Worm (Caenorhabditis elegans) whole organism, early embryonic: ENCODE results near the gene let-4.
A peak's percentile ranks its signal among the peaks of the same experiment; 100 is the strongest.
"Not testable (repeated sequence)": the region's sequence is repeated elsewhere in the genome, so short reads cannot be mapped to it uniquely, and the experiment has no call there.

ENCODE experiments used
- B0310.2 ChIP-seq: sonication (generic microtip); optimal IDR thresholded peaks from 2 replicates; lab custom pipeline; 2016; ENCODE audit warnings: mild to moderate bottlenecking, missing genetic modification characterization, missing compliant biosample characterization
- F13C5.2 ChIP-seq: sonication (generic microtip); optimal IDR thresholded peaks from 2 replicates; lab custom pipeline; 2017; ENCODE audit warnings: mild to moderate bottlenecking, missing genetic modification characterization, inconsistent platforms, missing compliant biosample characterization
- aly-1 ChIP-seq: sonication (generic microtip); optimal IDR thresholded peaks from 2 replicates; lab custom pipeline; 2016; ENCODE audit warnings: missing genetic modification characterization, missing compliant biosample characterization
- ama-1 ChIP-seq: fragments of 150-350 bp; optimal IDR thresholded peaks from 2 replicates; lab custom pipeline; 2014
- ceh-13 ChIP-seq: fragments of 200-800 bp; sonication (Bioruptor generic); optimal IDR thresholded peaks from 2 replicates; lab custom pipeline; 2018; ENCODE audit warnings: mild to moderate bottlenecking, missing genetic modification characterization, missing compliant biosample characterization
- ceh-36 ChIP-seq: sonication (generic microtip); optimal IDR thresholded peaks from 2 replicates; lab custom pipeline; 2016; ENCODE audit warnings: missing genetic modification characterization, inconsistent platforms, missing compliant biosample characterization
- ets-7 ChIP-seq: sonication (generic microtip); optimal IDR thresholded peaks from 2 replicates; lab custom pipeline; 2016; ENCODE audit warnings: missing genotype, missing genetic modification characterization, missing compliant biosample characterization
- flt-1 ChIP-seq: fragments of 200-800 bp; sonication (Bioruptor generic); IDR thresholded peaks from 2 replicates; pipeline ENCODE4 v1.3.6; 2022; ENCODE audit warnings: missing genetic modification characterization, missing compliant biosample characterization
- hmbx-1 ChIP-seq: sonication (generic microtip); optimal IDR thresholded peaks from 2 replicates; lab custom pipeline; 2016; ENCODE audit warnings: mild to moderate bottlenecking, missing genetic modification characterization, missing compliant biosample characterization
- hmg-4 ChIP-seq: fragments of 200-800 bp; sonication (Bioruptor generic); optimal IDR thresholded peaks from 2 replicates; lab custom pipeline; 2018; ENCODE audit warnings: mild to moderate bottlenecking, missing genetic modification characterization, missing compliant biosample characterization
- hnd-1 ChIP-seq: sonication (generic microtip); optimal IDR thresholded peaks from 2 replicates; lab custom pipeline; 2016; ENCODE audit warnings: missing genetic modification characterization, missing compliant biosample characterization
- pes-1 ChIP-seq: fragments of 200-800 bp; sonication (Bioruptor generic); IDR thresholded peaks from 2 replicates; pipeline ENCODE4 v1.3.6; 2022; ENCODE audit warnings: missing genetic modification reagents, missing genetic modification characterization, missing compliant biosample characterization
- scrt-1 ChIP-seq: fragments of 200-800 bp; sonication (Bioruptor generic); IDR thresholded peaks from 2 replicates; pipeline ENCODE4 v1.3.6; 2022; ENCODE audit warnings: missing genetic modification characterization, missing compliant biosample characterization
- sea-1 ChIP-seq: fragments of 200-800 bp; sonication (Bioruptor generic); conservative IDR thresholded peaks from 2 replicates; pipeline ENCODE4 v1.3.6; 2022; ENCODE audit warnings: missing genetic modification characterization, missing compliant biosample characterization
- tbx-11 ChIP-seq: fragments of 200-800 bp; sonication (Bioruptor generic); IDR thresholded peaks from 2 replicates; pipeline ENCODE4 v1.3.6; 2022; ENCODE audit warnings: missing genetic modification characterization, missing compliant biosample characterization
- tbx-37 ChIP-seq: fragments of 200-800 bp; sonication (Bioruptor generic); conservative IDR thresholded peaks from 2 replicates; pipeline ENCODE4 v1.3.6; 2022; ENCODE audit warnings: missing genetic modification reagents, missing genetic modification characterization, missing compliant biosample characterization
- tra-4 ChIP-seq: sonication (generic microtip); optimal IDR thresholded peaks from 2 replicates; lab custom pipeline; 2017; ENCODE audit warnings: missing genetic modification characterization, missing compliant biosample characterization

The let-4 gene

DNA sequence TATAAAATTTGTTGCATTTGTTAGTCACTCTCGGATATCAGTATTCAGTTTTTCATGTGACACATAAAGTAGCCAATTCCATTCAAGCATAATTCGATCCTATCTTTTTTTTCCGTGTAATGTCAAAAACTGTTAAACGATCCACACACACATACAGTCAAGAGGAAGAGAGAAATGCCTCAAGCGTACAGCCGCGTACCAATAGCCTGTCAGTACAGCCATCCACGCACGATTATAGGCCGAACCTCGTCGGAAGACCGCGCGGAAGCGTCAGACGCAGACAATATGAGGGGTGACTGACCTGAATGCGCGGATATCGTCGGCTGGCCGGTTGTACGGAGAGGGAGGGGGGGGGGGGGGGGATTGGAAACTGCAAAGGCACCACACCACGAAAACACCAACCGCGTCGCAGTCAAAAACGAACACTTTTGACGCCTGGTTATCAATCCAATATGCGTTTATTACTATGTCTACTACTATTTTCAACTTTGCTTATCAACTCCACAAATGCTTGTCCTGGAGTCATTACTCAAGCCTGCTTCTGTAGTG, at the start of gene let-4:
Gene let-4 (plus strand): TSS at position 357 of the 549 bp plus-strand sequence.
- TF ChIP-seq F13C5.2 (no peak), ceh-36 (tag; lab: Kevin White, UChicago) (peak; percentile 14), tbx-11 (GFP tag; lab: Robert Waterston, UW) (no peak), hmg-4 (peak; percentile 85)

DNA sequence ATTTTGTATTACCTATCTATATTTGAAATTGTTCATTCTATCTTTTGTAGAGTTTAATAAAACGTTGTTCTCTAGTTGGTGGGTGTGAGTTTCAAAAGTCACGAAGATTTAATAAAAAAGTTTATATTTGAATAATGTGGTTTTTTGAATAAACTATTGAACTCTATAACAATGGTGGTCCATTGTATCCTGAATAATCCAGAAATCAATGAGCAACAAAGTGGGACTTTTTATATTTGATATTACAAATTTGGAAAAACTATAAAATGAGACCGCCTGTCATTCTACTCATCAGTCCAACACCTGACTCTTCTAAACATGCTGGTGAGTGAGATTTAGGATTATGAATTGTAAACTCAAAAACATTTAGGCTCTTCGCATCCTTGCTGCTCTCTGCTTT, 49.3 kb upstream of the let-4 start, which contains the start of gene nspc-19:
Gene nspc-19 (plus strand): TSS at position 301 of the 400 bp plus-strand sequence.
- not testable (repeated sequence) for TF ChIP-seq ama-1 (lab: Kevin White, UChicago); ceh-36 (tag; lab: Kevin White, UChicago); F13C5.2

DNA sequence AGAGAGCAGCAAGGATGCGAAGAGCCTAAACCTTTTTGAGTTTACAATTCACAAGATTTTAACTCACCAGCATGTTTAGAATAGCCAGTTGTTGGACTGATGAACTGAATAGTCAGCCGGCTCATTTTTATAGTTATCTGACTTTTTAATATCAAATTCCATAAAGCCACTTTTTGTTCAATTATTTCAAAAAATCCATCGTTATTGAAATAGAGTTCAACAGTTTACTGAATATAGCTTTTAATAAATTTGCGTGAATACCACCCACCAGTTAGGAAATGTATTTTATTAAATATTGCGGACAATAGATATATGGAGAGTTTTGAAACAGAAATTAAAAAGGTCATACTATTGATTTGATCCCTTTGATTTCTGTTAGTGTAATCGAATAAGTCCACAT, 47.6 kb upstream of the let-4 start, which contains the start of gene nspc-20:
Gene nspc-20 (minus strand): TSS at position 101 of the 400 bp plus-strand sequence.
- no peak for TF ChIP-seq tbx-37

DNA sequence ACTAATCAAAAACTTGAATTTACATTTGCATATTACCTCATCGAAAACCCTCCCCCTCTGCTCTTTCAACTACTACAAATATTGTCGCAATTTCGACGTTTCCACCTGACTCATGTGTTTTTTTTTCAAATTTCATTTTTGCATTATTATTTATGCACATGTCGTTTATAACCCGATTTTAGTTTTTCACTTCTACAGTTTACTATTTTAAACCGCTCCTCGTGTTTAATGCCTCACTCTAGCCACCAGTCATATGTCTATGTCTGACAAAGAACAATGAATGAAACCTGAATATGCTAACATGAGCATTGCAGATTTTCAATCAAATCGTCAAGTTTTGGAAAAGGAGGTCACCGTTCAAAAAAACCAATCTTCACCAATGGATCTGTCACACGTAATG, 43.6 kb upstream of the let-4 start, which contains the start of gene T24C2.5:
Gene T24C2.5 (plus strand): TSS at position 301 of the 400 bp plus-strand sequence.
- TF ChIP-seq ceh-36 (tag; lab: Kevin White, UChicago) (no peak), pes-1 (no peak), ama-1 (lab: Kevin White, UChicago) (no peak), F13C5.2 (no peak), tbx-37 (no peak), hmbx-1 (tag; lab: Kevin White, UChicago) (no peak), aly-1 (tag; lab: Kevin White, UChicago) (no peak), ceh-13 (GFP tag; lab: Kevin White, UChicago) (no peak), hnd-1 (tag; lab: Kevin White, UChicago) (no peak)

DNA sequence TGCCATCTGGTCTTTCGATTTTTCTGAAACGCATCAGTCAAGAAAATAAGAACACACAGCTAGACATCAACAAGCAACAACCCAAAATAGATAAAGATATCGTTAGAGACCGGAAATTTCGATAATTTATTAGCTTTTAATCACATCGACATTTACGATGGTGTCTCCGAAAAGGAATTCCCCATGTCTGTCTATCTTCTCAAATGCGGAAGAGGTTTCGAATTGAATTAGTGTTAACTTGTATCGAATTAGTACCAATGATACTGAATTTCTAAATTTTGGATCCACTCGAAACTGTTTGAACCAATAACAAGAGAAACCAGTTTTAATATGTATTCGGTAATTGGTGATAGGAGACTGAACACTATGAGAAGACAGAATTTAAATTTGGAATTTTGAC, 43.1 kb upstream of the let-4 start:
- no peak for TF ChIP-seq ama-1 (lab: Kevin White, UChicago)
- TF ChIP-seq ets-7 (tag; lab: Kevin White, UChicago) = no peak
- TF ChIP-seq pes-1 = no peak

DNA sequence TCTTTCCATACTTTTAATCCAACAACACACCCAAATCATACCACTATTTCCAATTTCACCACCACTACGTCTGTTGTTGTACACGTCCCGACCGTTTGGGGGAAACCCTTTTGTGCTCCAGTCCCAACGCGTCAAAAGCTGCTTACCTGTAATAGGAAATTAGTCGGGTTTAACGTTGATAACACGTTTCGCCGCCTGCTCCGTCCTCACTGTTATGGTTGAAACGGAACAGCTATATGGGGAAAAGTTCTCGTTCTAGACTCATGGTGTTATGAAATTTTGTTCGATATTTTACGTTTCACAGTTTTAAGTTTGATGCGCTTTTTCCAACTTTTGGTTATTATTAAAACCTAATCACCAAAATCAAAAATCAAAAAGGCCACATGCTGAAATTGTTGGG, 41.8 kb upstream of the let-4 start:
- TF ChIP-seq tbx-37 = no peak
- TF ChIP-seq ceh-13 (GFP tag; lab: Kevin White, UChicago) = no peak
- TF ChIP-seq hmbx-1 (tag; lab: Kevin White, UChicago) = no peak
- no peak for TF ChIP-seq ets-7 (tag; lab: Kevin White, UChicago)
- TF ChIP-seq hmg-4 = no peak
- TF ChIP-seq pes-1 = no peak
- TF ChIP-seq tbx-11 (GFP tag; lab: Robert Waterston, UW) = no peak
- no peak for TF ChIP-seq flt-1 (GFP tag; lab: Robert Waterston, UW)

DNA sequence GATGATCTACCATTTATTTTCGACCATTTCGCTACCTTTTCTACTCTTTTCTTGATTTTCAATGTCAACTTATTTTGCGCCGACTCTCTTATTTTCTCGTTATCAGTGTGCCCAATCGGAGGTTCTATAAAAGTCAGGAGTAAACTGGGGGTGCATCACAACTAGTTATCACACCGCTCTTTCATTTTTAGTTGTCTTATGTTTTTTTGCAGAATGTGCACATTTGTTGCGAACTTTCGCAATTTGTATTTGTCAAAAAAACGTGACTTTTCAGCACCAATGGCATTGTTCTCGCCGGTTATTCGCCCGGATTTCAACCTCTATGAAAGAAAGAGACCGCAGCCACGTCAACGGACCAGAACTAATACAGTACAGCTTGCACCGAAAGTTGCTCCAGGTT, 40.1 kb upstream of the let-4 start:
- TF ChIP-seq tbx-11 (GFP tag; lab: Robert Waterston, UW) (no peak), hnd-1 (tag; lab: Kevin White, UChicago) (no peak), ceh-13 (GFP tag; lab: Kevin White, UChicago) (no peak), ets-7 (tag; lab: Kevin White, UChicago) (no peak), tbx-37 (no peak), scrt-1 (GFP tag; lab: Robert Waterston, UW) (no peak), hmbx-1 (tag; lab: Kevin White, UChicago) (no peak), tra-4 (tag; lab: Kevin White, UChicago) (no peak), hmg-4 (no peak), F13C5.2 (no peak)

DNA sequence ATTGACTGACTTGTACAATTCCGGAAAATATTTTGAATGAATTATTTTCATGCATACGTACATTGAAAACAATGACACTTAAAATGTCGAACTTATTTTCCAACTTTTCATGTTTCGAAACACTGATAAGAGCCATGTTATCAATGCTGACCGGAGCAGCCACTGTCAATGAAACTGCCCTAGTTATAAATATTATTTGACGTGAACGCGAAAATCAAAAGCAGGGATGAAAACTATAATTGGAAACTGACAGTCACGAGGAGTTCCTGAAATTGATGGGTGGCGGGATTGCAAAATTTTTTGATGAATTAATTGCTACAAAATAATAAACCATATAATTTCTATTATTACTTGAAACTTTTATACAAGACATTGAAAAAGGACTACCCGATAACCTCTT, 38.3 kb upstream of the let-4 start:
- TF ChIP-seq tra-4 (tag; lab: Kevin White, UChicago) = no peak
- no peak for TF ChIP-seq scrt-1 (GFP tag; lab: Robert Waterston, UW)
- no peak for TF ChIP-seq ets-7 (tag; lab: Kevin White, UChicago)

DNA sequence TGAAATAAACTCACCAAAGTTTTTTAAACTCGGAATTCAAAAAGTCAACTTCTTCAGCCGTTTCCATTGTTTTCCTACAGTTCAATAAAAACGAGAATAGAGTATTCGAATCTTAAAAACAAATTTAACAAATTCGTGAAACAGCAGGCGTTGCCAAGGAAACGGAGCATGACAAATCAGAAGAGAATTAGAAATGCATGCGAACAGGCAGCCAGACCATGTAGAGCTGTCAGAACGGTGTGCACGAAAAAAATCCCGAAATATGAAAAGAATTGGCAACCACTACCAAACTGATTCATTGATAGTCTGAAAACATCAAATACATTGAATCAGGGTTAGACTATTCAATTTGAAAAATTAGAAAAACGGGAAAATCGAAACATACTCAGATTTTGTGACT, 35.7 kb upstream of the let-4 start, which contains the start of gene fbxa-81:
Gene fbxa-81 (minus strand): TSS at position 101 of the 400 bp plus-strand sequence.
- no peak for TF ChIP-seq pes-1
- TF ChIP-seq flt-1 (GFP tag; lab: Robert Waterston, UW) = no peak
- no peak for TF ChIP-seq hmbx-1 (tag; lab: Kevin White, UChicago)
- TF ChIP-seq sea-1 = no peak
- no peak for TF ChIP-seq hmg-4
- TF ChIP-seq ama-1 (lab: Kevin White, UChicago) = no peak
- TF ChIP-seq tra-4 (tag; lab: Kevin White, UChicago) = no peak
- no peak for TF ChIP-seq ceh-13 (GFP tag; lab: Kevin White, UChicago)
- no peak for TF ChIP-seq ceh-36 (tag; lab: Kevin White, UChicago)
- no peak for TF ChIP-seq hnd-1 (tag; lab: Kevin White, UChicago)
- no peak for TF ChIP-seq B0310.2 (tag; lab: Kevin White, UChicago)
